Worm (Caenorhabditis elegans) whole organism, L3 larva: ENCODE measurements around the gene str-37.

Source experiments
- R02D3.7 ChIP-seq: fragments of 150-350 bp; optimal IDR thresholded peaks from 2 replicates; lab custom pipeline; 2014; ENCODE audit warnings: missing biosample characterization, missing genetic modification characterization
- ZK546.5 ChIP-seq: sonication (generic microtip); optimal IDR thresholded peaks from 2 replicates; lab custom pipeline; 2017; ENCODE audit warnings: missing biosample characterization, missing genetic modification characterization
- aly-2 ChIP-seq: fragments of 150-350 bp; optimal IDR thresholded peaks from 2 replicates; lab custom pipeline; 2014; ENCODE audit warnings: missing biosample characterization, missing genetic modification characterization
- ama-1 ChIP-seq: fragments of 150-350 bp; optimal IDR thresholded peaks from 2 replicates; lab custom pipeline; 2018
- ceh-16 ChIP-seq: sonication (generic microtip); optimal IDR thresholded peaks from 2 replicates; lab custom pipeline; 2017; ENCODE audit warnings: missing biosample characterization, missing genetic modification characterization
- ceh-28 ChIP-seq: fragments of 150-350 bp; optimal IDR thresholded peaks from 2 replicates; lab custom pipeline; 2014; ENCODE audit warnings: missing biosample characterization, missing genetic modification reagents, missing genetic modification characterization
- ceh-82 ChIP-seq: fragments of 150-350 bp; optimal IDR thresholded peaks from 2 replicates; lab custom pipeline; 2014; ENCODE audit warnings: missing biosample characterization, missing genetic modification characterization
- ceh-9 ChIP-seq: sonication (generic microtip); optimal IDR thresholded peaks from 2 replicates; lab custom pipeline; 2018; ENCODE audit warnings: missing biosample characterization, missing genetic modification characterization
- daf-12 ChIP-seq: fragments of 150-350 bp; optimal IDR thresholded peaks from 2 replicates; lab custom pipeline; 2014; ENCODE audit warnings: missing biosample characterization, missing genetic modification reagents, missing genetic modification characterization
- egl-5 ChIP-seq: fragments of 150-350 bp; optimal IDR thresholded peaks from 2 replicates; lab custom pipeline; 2017; ENCODE audit warnings: missing biosample characterization, missing genetic modification reagents, missing genetic modification characterization, inconsistent platforms
- elt-1 ChIP-seq: fragments of 150-350 bp; optimal IDR thresholded peaks from 2 replicates; lab custom pipeline; 2014; ENCODE audit warnings: missing biosample characterization, missing genetic modification characterization
- elt-2 ChIP-seq: sonication (generic microtip); optimal IDR thresholded peaks from 2 replicates; lab custom pipeline; 2016; ENCODE audit warnings: missing genetic modification reagents, mild to moderate bottlenecking, missing genetic modification characterization, missing compliant biosample characterization
- elt-3 ChIP-seq, 3 experiments: fragments of 150-350 bp in 1 of 3; sonication (generic microtip) in 2 of 3; optimal IDR thresholded peaks; 2 replicates in 2 of 3; 4 replicates in 1 of 3; lab custom pipeline; 2014 to 2017; ENCODE audit warnings: missing biosample characterization in 3 of 3, missing genetic modification characterization in 3 of 3
- fkh-10 ChIP-seq: sonication (generic microtip); optimal IDR thresholded peaks from 2 replicates; lab custom pipeline; 2017; ENCODE audit warnings: missing biosample characterization, missing genetic modification reagents, missing genetic modification characterization
- fkh-2 ChIP-seq: fragments of 150-350 bp; optimal IDR thresholded peaks from 2 replicates; lab custom pipeline; 2014; ENCODE audit warnings: missing biosample characterization, missing genetic modification reagents, missing genetic modification characterization
- fos-1 ChIP-seq: fragments of 150-350 bp; optimal IDR thresholded peaks from 2 replicates; lab custom pipeline; 2014; ENCODE audit warnings: missing biosample characterization, missing genetic modification characterization
- hmg-11 ChIP-seq: sonication (generic microtip); optimal IDR thresholded peaks from 2 replicates; lab custom pipeline; 2016; ENCODE audit warnings: missing genetic modification characterization, missing compliant biosample characterization
- lin-15B ChIP-seq: fragments of 150-350 bp; optimal IDR thresholded peaks from 2 replicates; lab custom pipeline; 2014; ENCODE audit warnings: missing biosample characterization, missing genetic modification characterization
- lsy-12 ChIP-seq: sonication (generic microtip); optimal IDR thresholded peaks from 2 replicates; lab custom pipeline; 2016; ENCODE audit warnings: mild to moderate bottlenecking, missing genetic modification characterization, missing compliant biosample characterization
- mdl-1 ChIP-seq: fragments of 150-350 bp; optimal IDR thresholded peaks from 2 replicates; lab custom pipeline; 2014; ENCODE audit warnings: missing biosample characterization, missing genetic modification characterization
- mml-1 ChIP-seq: fragments of 150-350 bp; sonication (generic microtip); optimal IDR thresholded peaks from 3 replicates; lab custom pipeline; 2014; ENCODE audit warnings: missing biosample characterization, missing genetic modification characterization
- nfya-1 ChIP-seq: sonication (generic microtip); optimal IDR thresholded peaks from 2 replicates; lab custom pipeline; 2017; ENCODE audit warnings: missing genetic modification characterization, mild to moderate bottlenecking, missing compliant biosample characterization, antibody characterized with exemption, moderate library complexity; ENCODE audit not compliant: insufficient read depth
- nhr-11 ChIP-seq: fragments of 150-350 bp; optimal IDR thresholded peaks from 2 replicates; lab custom pipeline; 2014; ENCODE audit warnings: missing biosample characterization, missing genetic modification characterization
- nhr-12 ChIP-seq: fragments of 150-350 bp; optimal IDR thresholded peaks from 2 replicates; lab custom pipeline; 2014; ENCODE audit warnings: missing biosample characterization, missing genetic modification characterization
- nhr-237 ChIP-seq: fragments of 150-350 bp; optimal IDR thresholded peaks from 2 replicates; lab custom pipeline; 2014; ENCODE audit warnings: missing biosample characterization, missing genetic modification characterization
- nhr-25 ChIP-seq: sonication (generic microtip); optimal IDR thresholded peaks from 2 replicates; lab custom pipeline; 2017; ENCODE audit warnings: missing biosample characterization, missing genetic modification characterization
- nhr-28 ChIP-seq: fragments of 150-350 bp; optimal IDR thresholded peaks from 2 replicates; lab custom pipeline; 2014; ENCODE audit warnings: missing biosample characterization, missing genetic modification characterization
- nhr-43 ChIP-seq: sonication (generic microtip); optimal IDR thresholded peaks from 2 replicates; lab custom pipeline; 2016; ENCODE audit warnings: mild to moderate bottlenecking, missing genetic modification characterization, missing compliant biosample characterization; ENCODE audit not compliant: poor library complexity, severe bottlenecking
- nhr-67 ChIP-seq: fragments of 150-350 bp; optimal IDR thresholded peaks from 2 replicates; lab custom pipeline; 2014; ENCODE audit warnings: missing biosample characterization, missing genetic modification characterization
- nhr-76 ChIP-seq: fragments of 150-350 bp; sonication (generic microtip); optimal IDR thresholded peaks from 5 replicates; lab custom pipeline; 2014; ENCODE audit warnings: missing biosample characterization, missing genetic modification characterization
- pha-4 ChIP-seq: fragments of 150-350 bp; optimal IDR thresholded peaks from 2 replicates; lab custom pipeline; 2014; ENCODE audit warnings: missing biosample characterization, missing genetic modification reagents, missing genetic modification characterization
- pqm-1 ChIP-seq: fragments of 150-350 bp; optimal IDR thresholded peaks from 2 replicates; lab custom pipeline; 2017; ENCODE audit warnings: missing biosample characterization, missing genetic modification characterization, inconsistent platforms
- sea-2 ChIP-seq: fragments of 150-350 bp; sonication (generic microtip); optimal IDR thresholded peaks from 4 replicates; lab custom pipeline; 2014; ENCODE audit warnings: missing biosample characterization, missing genetic modification reagents, missing genetic modification characterization
- skn-1 ChIP-seq: fragments of 150-350 bp; optimal IDR thresholded peaks from 2 replicates; lab custom pipeline; 2014; ENCODE audit warnings: missing biosample characterization, missing genetic modification characterization
- snpc-4 ChIP-seq: fragments of 150-350 bp; optimal IDR thresholded peaks from 2 replicates; lab custom pipeline; 2014; ENCODE audit warnings: missing biosample characterization, missing genetic modification characterization
- tbx-2 ChIP-seq: sonication (generic microtip); optimal IDR thresholded peaks from 2 replicates; lab custom pipeline; 2016; ENCODE audit warnings: mild to moderate bottlenecking, missing genetic modification characterization, missing compliant biosample characterization
- unc-39 ChIP-seq: sonication (generic microtip); optimal IDR thresholded peaks from 4 replicates; lab custom pipeline; 2017; ENCODE audit warnings: missing biosample characterization, missing genetic modification characterization
- ztf-11 ChIP-seq: fragments of 150-350 bp; optimal IDR thresholded peaks from 2 replicates; lab custom pipeline; 2014; ENCODE audit warnings: missing biosample characterization, missing genetic modification characterization

The str-37 gene

DNA sequence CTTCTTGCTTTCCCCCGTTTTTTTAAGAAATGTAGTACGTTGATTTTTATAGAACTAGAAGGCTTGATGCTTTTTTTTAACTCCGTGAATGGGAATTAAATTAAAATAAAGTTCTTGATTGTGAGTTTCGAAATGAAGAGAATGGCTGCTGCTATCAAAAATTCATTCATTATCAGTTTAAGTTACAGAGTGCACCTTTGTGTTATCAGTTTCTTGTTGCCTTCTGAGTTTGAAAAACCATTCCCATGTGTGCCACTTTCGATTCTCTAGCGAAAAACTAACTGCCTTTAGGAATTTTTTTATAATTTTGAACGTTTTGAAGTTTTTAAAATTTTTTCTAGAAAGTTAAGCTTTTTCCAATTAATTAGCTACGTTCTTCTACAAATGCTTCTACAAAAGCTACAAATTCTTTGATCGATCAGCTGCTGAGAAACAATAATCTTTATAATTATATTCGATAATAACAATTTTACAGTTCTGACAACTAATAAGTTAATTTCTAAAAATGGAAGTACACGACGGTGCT lies 22.8 kb upstream of the str-37 start, which contains the start of gene C26E1.2:
Gene C26E1.2 (plus strand): TSS at position 476 of the 526 bp plus-strand sequence.
- TF ChIP-seq pqm-1 (tag; lab: Kevin White, UChicago) (peak; percentile 11), mml-1 (tag; lab: Kevin White, UChicago) (no peak), snpc-4 (tag; lab: Kevin White, UChicago) (no peak), elt-2 (tag; lab: Kevin White, UChicago) (peak; percentile 83)

- TF ChIP-seq elt-3 (tag; optimal IDR thresholded peaks at IDR 0.05; lab: Kevin White, UChicago) (no peak), fkh-2 (no peak), R02D3.7 (tag; lab: Kevin White, UChicago) (no peak), mml-1 (tag; lab: Kevin White, UChicago) (no peak), unc-39 (tag; lab: Kevin White, UChicago) (no peak), nhr-237 (tag; lab: Kevin White, UChicago) (no peak), nhr-11 (tag; lab: Kevin White, UChicago) (no peak), elt-2 (tag; lab: Kevin White, UChicago) (no peak)
Observed at ce11 chrV:13308616-13309015, 18.9 kb upstream of the str-37 start, which contains the start of gene C50B6.1. Gene C50B6.1 (plus strand): TSS chrV:13308916.

DNA sequence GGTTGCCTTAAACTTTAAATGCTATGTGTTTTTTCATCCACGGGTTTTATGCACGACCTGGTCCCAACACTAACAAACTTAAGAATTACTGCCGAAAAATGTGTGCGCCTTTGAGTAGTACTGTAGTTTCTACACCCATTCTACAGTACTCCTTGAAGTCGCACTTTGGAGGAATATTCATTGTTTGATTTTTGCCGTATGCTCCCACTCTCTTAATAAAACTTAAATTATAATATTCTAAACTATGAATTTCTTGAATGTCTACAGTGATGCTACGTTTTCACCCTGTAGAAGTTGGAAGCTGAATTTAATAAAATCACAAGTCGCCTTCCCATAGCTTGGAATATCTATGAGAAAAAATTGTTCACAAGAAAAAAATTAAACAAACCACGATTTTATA lies 17.8 kb upstream of the str-37 start:
- TF ChIP-seq pha-4 (tag; lab: Kevin White, UChicago) (no peak), nhr-12 (tag; lab: Kevin White, UChicago) (no peak), mml-1 (tag; lab: Kevin White, UChicago) (no peak), ZK546.5 (no peak), elt-2 (tag; lab: Kevin White, UChicago) (no peak), sea-2 (GFP tag; lab: Kevin White, UChicago) (no peak), nhr-43 (no peak), unc-39 (tag; lab: Kevin White, UChicago) (no peak), mdl-1 (tag; lab: Kevin White, UChicago) (no peak), lsy-12 (tag; lab: Kevin White, UChicago) (no peak), egl-5 (tag; lab: Kevin White, UChicago) (no peak), ceh-16 (tag; lab: Kevin White, UChicago) (no peak), ceh-28 (tag; lab: Kevin White, UChicago) (no peak), elt-1 (no peak), hmg-11 (tag; lab: Kevin White, UChicago) (no peak), ceh-9 (tag; lab: Kevin White, UChicago) (no peak), fkh-10 (GFP tag; lab: Kevin White, UChicago) (no peak), nhr-67 (tag; lab: Kevin White, UChicago) (no peak)

- TF ChIP-seq skn-1 (tag; lab: Kevin White, UChicago): no peak
- peak; percentile 3 for TF ChIP-seq nhr-43
- no peak for TF ChIP-seq ama-1 (lab: Kevin White, UChicago)
- no peak for TF ChIP-seq R02D3.7 (tag; lab: Kevin White, UChicago)
- TF ChIP-seq nhr-12 (tag; lab: Kevin White, UChicago): no peak
- TF ChIP-seq nhr-25 (tag; lab: Kevin White, UChicago): no peak
- TF ChIP-seq nhr-76 (tag; lab: Kevin White, UChicago): no peak
- peak; percentile 37 for TF ChIP-seq pha-4 (tag; lab: Kevin White, UChicago)
- TF ChIP-seq tbx-2 (tag; lab: Kevin White, UChicago): no peak
- TF ChIP-seq lin-15B (tag; lab: Kevin White, UChicago): peak; percentile 44
- TF ChIP-seq elt-2 (tag; lab: Kevin White, UChicago): peak; percentile 20
- no peak for TF ChIP-seq ceh-28 (tag; lab: Kevin White, UChicago)
- TF ChIP-seq nhr-28 (tag; lab: Kevin White, UChicago): no peak
Observed at ce11 chrV:13312210-13312676, 15.3 kb upstream of the str-37 start, which contains the start of gene nasp-2. Gene nasp-2 (minus strand): TSS chrV:13312260.

- TF ChIP-seq R02D3.7 (tag; lab: Kevin White, UChicago) (peak; percentile 35), nfya-1 (tag; lab: Kevin White, UChicago) (peak; percentile 78), unc-39 (tag; lab: Kevin White, UChicago) (no peak), ceh-82 (peak; percentile 29), lsy-12 (tag; lab: Kevin White, UChicago) (peak; percentile 82), elt-1 (peak; percentile 42), ZK546.5 (no peak), ama-1 (lab: Kevin White, UChicago) (no peak), nhr-28 (tag; lab: Kevin White, UChicago) (no peak), egl-5 (tag; lab: Kevin White, UChicago) (peak; percentile 68), fkh-2 (no peak), pqm-1 (tag; lab: Kevin White, UChicago) (peak; percentile 19), nhr-11 (tag; lab: Kevin White, UChicago) (no peak), nhr-237 (tag; lab: Kevin White, UChicago) (no peak), nhr-67 (tag; lab: Kevin White, UChicago) (no peak), daf-12 (tag; lab: Kevin White, UChicago) (no peak), pha-4 (tag; lab: Kevin White, UChicago) (peak; percentile 83), tbx-2 (tag; lab: Kevin White, UChicago) (peak; percentile 4), elt-2 (tag; lab: Kevin White, UChicago) (peak; percentile 14), skn-1 (tag; lab: Kevin White, UChicago) (peak; percentile 2), ceh-9 (tag; lab: Kevin White, UChicago) (no peak), nhr-25 (tag; lab: Kevin White, UChicago) (peak; percentile 63), hmg-11 (tag; lab: Kevin White, UChicago) (peak; percentile 28), fos-1 (tag; lab: Kevin White, UChicago) (no peak), ztf-11 (tag; lab: Kevin White, UChicago) (no peak), sea-2 (GFP tag; lab: Kevin White, UChicago) (no peak), nhr-12 (tag; lab: Kevin White, UChicago) (no peak), aly-2 (no peak), fkh-10 (GFP tag; lab: Kevin White, UChicago) (no peak)
Observed at ce11 chrV:13313045-13313623, 14.4 kb upstream of the str-37 start, which contains the start of gene C50B6.3. Gene C50B6.3 (plus strand): TSS chrV:13313573.
